Worm (Caenorhabditis elegans): Measurements from ENCODE around the gene zipt-7.1.

DNA sequence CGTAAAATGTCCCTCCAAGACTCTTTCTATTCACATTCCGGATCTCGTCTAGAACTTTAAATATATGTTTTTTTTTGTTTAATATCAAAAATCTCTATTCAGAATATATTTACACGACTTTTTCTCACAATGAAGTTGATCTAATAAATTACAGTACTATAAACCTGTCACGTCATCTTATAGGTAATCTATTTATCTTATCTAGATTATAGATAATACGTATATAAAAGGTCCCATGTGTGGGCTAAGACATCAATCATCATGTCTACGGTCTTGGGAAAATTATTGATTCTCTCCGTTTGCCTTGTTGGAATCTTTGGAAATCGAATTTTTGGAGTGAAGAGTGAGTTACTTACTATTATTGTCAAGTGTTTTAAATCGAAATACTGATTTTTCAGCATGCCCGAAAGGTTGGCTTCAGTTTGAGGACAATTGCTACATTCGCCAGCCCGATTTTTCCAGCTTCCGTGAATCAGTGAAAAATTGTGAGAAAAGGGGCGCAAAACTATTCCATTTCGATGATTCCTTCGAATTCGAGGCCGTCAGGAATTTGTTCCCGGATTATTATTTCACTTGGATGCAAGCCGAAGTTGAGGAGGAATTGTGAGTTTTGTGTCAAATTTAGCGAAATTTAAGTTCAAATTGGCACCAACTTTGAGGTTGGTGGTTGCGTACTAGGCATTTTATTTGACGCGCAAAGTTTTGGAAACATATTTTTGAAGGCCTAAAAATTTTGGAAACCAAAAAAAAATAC, 11.1 kb downstream of the zipt-7.1 start, which contains the start of gene clec-196:
- TF ChIP-seq lin-39 (tag; optimal IDR thresholded peaks at IDR 0.05): no peak
- TF ChIP-seq ceh-28 (tag; optimal IDR thresholded peaks at IDR 0.05): no peak
- no peak for TF ChIP-seq fos-1 (tag; optimal IDR thresholded peaks at IDR 0.05)

Data from whole organism, L4 larva.